Worm (Caenorhabditis elegans): ENCODE data around the gene esyt-2.

The esyt-2 gene

DNA sequence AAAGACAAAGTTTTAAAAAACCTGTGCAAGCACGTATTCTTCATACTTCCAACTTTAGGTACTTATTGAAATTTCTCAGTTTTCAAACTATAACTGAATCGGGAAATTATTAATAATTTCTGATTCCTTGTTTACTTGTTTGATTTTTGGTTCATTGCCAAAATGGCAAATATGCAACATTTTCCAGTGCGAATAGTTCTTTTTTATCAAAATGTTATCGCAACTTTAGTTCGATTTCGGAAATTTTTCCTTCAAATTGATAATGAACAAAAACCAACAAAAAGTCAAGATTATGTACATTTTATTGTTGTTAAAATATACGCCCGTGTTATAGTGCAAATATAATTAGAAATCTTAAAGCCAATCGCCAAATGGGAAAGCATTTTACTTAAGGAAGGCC, 53.1 kb downstream of the esyt-2 start (continued):
- TF ChIP-seq fax-1 (tag; optimal IDR thresholded peaks at IDR 0.05) (no peak), syd-9 (tag; optimal IDR thresholded peaks at IDR 0.05) (no peak)

DNA sequence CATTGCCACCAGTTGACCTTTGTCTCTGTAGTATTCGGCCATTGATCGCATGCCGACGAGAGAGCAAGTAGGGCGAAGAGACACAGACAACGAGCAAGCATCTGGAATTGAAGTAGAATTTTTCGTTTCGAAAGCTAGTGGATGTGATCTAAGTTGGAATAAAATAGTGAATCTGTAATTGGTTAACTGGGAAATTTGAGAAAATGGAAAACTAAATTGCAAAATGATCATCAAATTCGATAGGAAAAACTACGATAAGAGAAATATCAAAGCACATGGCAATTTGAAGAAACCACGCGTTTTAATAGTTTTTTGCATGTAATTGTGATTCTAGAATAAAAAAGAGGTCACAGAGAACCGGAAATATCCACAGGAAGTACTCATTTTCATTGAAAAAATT, 54.0 kb downstream of the esyt-2 start, which contains the start of gene F42A10.6:
Gene F42A10.6, minus strand, starts transcription at position 101 of the 400 bp plus-strand sequence.
- TF ChIP-seq fkh-6 (tag; optimal IDR thresholded peaks at IDR 0.05): no peak
- TF ChIP-seq pax-1 (tag; optimal IDR thresholded peaks at IDR 0.05): no peak

DNA sequence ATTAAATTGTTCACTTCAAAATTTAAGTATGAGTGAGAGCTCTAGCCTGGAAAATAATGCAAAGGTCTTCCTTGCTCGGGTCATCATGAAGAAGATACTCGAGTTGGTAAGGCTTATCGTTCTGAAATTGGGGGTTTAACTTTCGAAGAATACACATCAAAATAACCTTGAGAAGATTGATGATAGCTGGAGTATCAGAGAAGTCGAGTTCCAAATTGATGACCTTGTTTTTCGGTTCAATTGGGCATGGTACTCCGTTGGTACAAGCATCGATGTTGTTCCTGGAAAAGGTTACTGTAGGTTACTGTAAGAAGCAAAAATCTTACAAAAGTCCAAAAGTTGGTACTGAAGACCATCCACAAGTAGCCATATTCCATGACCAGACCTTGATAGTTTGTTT, 54.6 kb downstream of the esyt-2 start:
- TF ChIP-seq zip-5 (tag; optimal IDR thresholded peaks at IDR 0.05): no peak
- TF ChIP-seq tbx-2 (tag; optimal IDR thresholded peaks at IDR 0.05): no peak
- no peak for TF ChIP-seq unc-3 (GFP tag; conservative IDR thresholded peaks at IDR 0.05)
- no peak for TF ChIP-seq unc-3 (tag; optimal IDR thresholded peaks at IDR 0.05)
- TF ChIP-seq madf-2 (tag; optimal IDR thresholded peaks at IDR 0.05): no peak
- no peak for TF ChIP-seq sox-4 (tag; optimal IDR thresholded peaks at IDR 0.05)
- TF ChIP-seq ahr-1 (tag; optimal IDR thresholded peaks at IDR 0.05): no peak
- no peak for TF ChIP-seq dve-1 (tag; optimal IDR thresholded peaks at IDR 0.05)
- no peak for TF ChIP-seq elt-2 (tag; optimal IDR thresholded peaks at IDR 0.05)
- no peak for TF ChIP-seq K09A11.1 (tag; optimal IDR thresholded peaks at IDR 0.05; ENCODE audit: insufficient read depth)
- TF ChIP-seq ceh-48 (tag; optimal IDR thresholded peaks at IDR 0.05): no peak
- no peak for TF ChIP-seq Y22D7AL.16 (tag; optimal IDR thresholded peaks at IDR 0.05)
- TF ChIP-seq ceh-9 (tag; optimal IDR thresholded peaks at IDR 0.05): no peak
- TF ChIP-seq pqm-1 (tag; optimal IDR thresholded peaks at IDR 0.05): no peak
- no peak for TF ChIP-seq fax-1 (tag; optimal IDR thresholded peaks at IDR 0.05)
- no peak for TF ChIP-seq ama-1 (optimal IDR thresholded peaks at IDR 0.05)
- TF ChIP-seq ztf-16 (tag; optimal IDR thresholded peaks at IDR 0.05): no peak

Measured in whole organism, late embryonic.